Fruit fly (Drosophila melanogaster): Measurements from ENCODE around the gene CG34041.

- no peak for TF ChIP-seq CTCF (optimal IDR thresholded peaks at IDR 0.05)
- TF ChIP-seq CG8478 (optimal IDR thresholded peaks at IDR 0.05), result no peak
These were observed 19.1 kb downstream of the CG34041 start, which contains the start of gene jdp for dm6 chr3R:30526799-30527465.

Data from S2 (cell line).